Fruit fly (Drosophila melanogaster) whole organism, wandering third instar larva: Measurements from ENCODE around the gene CG9673.
A peak's percentile ranks its signal among the peaks of the same experiment; 100 is the strongest.

ENCODE experiments used
- Abd-B ChIP-seq: fragments of >200 bp; optimal IDR thresholded peaks from 2 replicates; lab custom pipeline; 2017; ENCODE audit warnings: missing biosample characterization, missing genetic modification characterization
- CG9705 ChIP-seq: fragments of 200-800 bp; sonication (Bioruptor generic); optimal IDR thresholded peaks from 2 replicates; lab custom pipeline; 2018; ENCODE audit warnings: missing biosample characterization, mild to moderate bottlenecking, missing genetic modification characterization
- CrebA ChIP-seq: fragments of 200-800 bp; sonication (Bioruptor generic); optimal IDR thresholded peaks from 2 replicates; lab custom pipeline; 2016; ENCODE audit warnings: missing biosample characterization, mild to moderate bottlenecking, missing genetic modification characterization, borderline replicate concordance
- Dfd ChIP-seq: fragments of >200 bp; optimal IDR thresholded peaks from 2 replicates; lab custom pipeline; 2017; ENCODE audit warnings: missing biosample characterization, missing genetic modification characterization
- Dif ChIP-seq: fragments of 200-275, 200-300 bp; sonication (Bioruptor generic); optimal IDR thresholded peaks from 2 replicates; lab custom pipeline; 2018; ENCODE audit warnings: missing biosample characterization, missing genetic modification characterization; ENCODE audit not compliant: partially characterized antibody
- GATAd ChIP-seq: sonication (Bioruptor generic); optimal IDR thresholded peaks from 2 replicates; lab custom pipeline; 2016; ENCODE audit warnings: missing biosample characterization, missing genetic modification characterization
- HLH106 ChIP-seq: fragments of 200-800 bp; optimal IDR thresholded peaks from 3 replicates; lab custom pipeline; 2019; ENCODE audit warnings: missing biosample characterization, mild to moderate bottlenecking, missing genetic modification characterization, moderate library complexity
- Hr83 ChIP-seq: fragments of 200-300 bp; sonication (Bioruptor generic); optimal IDR thresholded peaks from 2 replicates; lab custom pipeline; 2016; ENCODE audit warnings: missing biosample characterization, mild to moderate bottlenecking, missing genetic modification characterization, moderate library complexity; ENCODE audit not compliant: poor library complexity, severe bottlenecking
- Jra ChIP-seq: sonication (Bioruptor generic); optimal IDR thresholded peaks from 2 replicates; lab custom pipeline; 2016; ENCODE audit warnings: missing biosample characterization, missing genetic modification characterization
- Mio ChIP-seq: sonication (Bioruptor generic); optimal IDR thresholded peaks from 2 replicates; lab custom pipeline; 2016; ENCODE audit warnings: missing biosample characterization, missing genetic modification characterization
- Myc ChIP-seq: fragments of >200 bp; optimal IDR thresholded peaks from 2 replicates; lab custom pipeline; 2017
- N ChIP-seq: fragments of >200 bp; optimal IDR thresholded peaks from 2 replicates; lab custom pipeline; 2018; ENCODE audit warnings: missing biosample characterization, missing external identifiers, missing genetic modification characterization
- OdsH ChIP-seq: fragments of 200-800 bp; sonication (Bioruptor generic); optimal IDR thresholded peaks from 2 replicates; lab custom pipeline; 2016; ENCODE audit warnings: missing biosample characterization, mild to moderate bottlenecking, missing genetic modification characterization
- Rel ChIP-seq, 2 experiments: fragments of 200-800 bp; sonication (Bioruptor generic) in 1 of 2; optimal IDR thresholded peaks; 2 replicates in 1 of 2; 3 replicates in 1 of 2; lab custom pipeline; 2016 to 2019; ENCODE audit warnings: mild to moderate bottlenecking in 2 of 2, missing biosample characterization in 2 of 2, missing genetic modification characterization in 2 of 2, moderate library complexity in 1 of 2
- Sp1 ChIP-seq: fragments of 200-800 bp; sonication (Bioruptor generic); optimal IDR thresholded peaks from 3 replicates; lab custom pipeline; 2019; ENCODE audit warnings: missing biosample characterization, mild to moderate bottlenecking, missing genetic modification characterization, moderate library complexity
- Vsx2 ChIP-seq: fragments of 200-300, 225-300 bp; sonication (Bioruptor generic); optimal IDR thresholded peaks from 2 replicates; lab custom pipeline; 2018; ENCODE audit warnings: missing biosample characterization, missing genetic modification characterization; ENCODE audit not compliant: partially characterized antibody
- br ChIP-seq: fragments of 200-800 bp; sonication (Bioruptor generic); optimal IDR thresholded peaks from 2 replicates; lab custom pipeline; 2016; ENCODE audit warnings: missing biosample characterization, missing genetic modification characterization
- brk ChIP-seq: fragments of 200-800 bp; sonication (Bioruptor generic); optimal IDR thresholded peaks from 2 replicates; lab custom pipeline; 2016; ENCODE audit warnings: missing biosample characterization, mild to moderate bottlenecking, missing genetic modification characterization
- dsf ChIP-seq: sonication (Bioruptor generic); optimal IDR thresholded peaks from 2 replicates; lab custom pipeline; 2016; ENCODE audit warnings: missing biosample characterization, missing genetic modification characterization, borderline replicate concordance
- ey ChIP-seq: fragments of 200-800 bp; sonication (Bioruptor generic); optimal IDR thresholded peaks from 2 replicates; lab custom pipeline; 2016; ENCODE audit warnings: missing biosample characterization, missing genetic modification characterization
- foxo ChIP-seq, 2 experiments: fragments of 200-800 bp; sonication (Bioruptor generic); optimal IDR thresholded peaks; 2 replicates in 1 of 2; 3 replicates in 1 of 2; lab custom pipeline; 2016 to 2017; ENCODE audit warnings: missing biosample characterization in 2 of 2, missing genetic modification characterization in 2 of 2
- fru ChIP-seq: fragments of 200-800 bp; sonication (Bioruptor generic); optimal IDR thresholded peaks from 3 replicates; lab custom pipeline; 2016; ENCODE audit warnings: missing biosample characterization, mild to moderate bottlenecking, missing genetic modification characterization
- h ChIP-seq: fragments of 200-800 bp; sonication (Bioruptor generic); optimal IDR thresholded peaks from 3 replicates; lab custom pipeline; 2016; ENCODE audit warnings: missing biosample characterization, mild to moderate bottlenecking, missing genetic modification characterization
- psq ChIP-seq: fragments of 200-800 bp; sonication (Bioruptor generic); optimal IDR thresholded peaks from 3 replicates; lab custom pipeline; 2017; ENCODE audit warnings: missing biosample characterization, mild to moderate bottlenecking, missing genetic modification characterization, moderate library complexity
- rgr ChIP-seq: fragments of 200-800 bp; sonication (Bioruptor generic); optimal IDR thresholded peaks from 3 replicates; lab custom pipeline; 2016; ENCODE audit warnings: missing biosample characterization, mild to moderate bottlenecking, missing genetic modification characterization
- sage ChIP-seq: fragments of 200-800 bp; sonication (Bioruptor generic); optimal IDR thresholded peaks from 2 replicates; lab custom pipeline; 2016; ENCODE audit warnings: missing biosample characterization, mild to moderate bottlenecking, missing genetic modification characterization
- sv ChIP-seq: fragments of 200-800 bp; sonication (Bioruptor generic); optimal IDR thresholded peaks from 3 replicates; lab custom pipeline; 2016; ENCODE audit warnings: missing biosample characterization, missing genetic modification characterization
- tai ChIP-seq: sonication (Bioruptor generic); optimal IDR thresholded peaks from 2 replicates; lab custom pipeline; 2016; ENCODE audit warnings: missing biosample characterization, missing genetic modification characterization

Gene CG9673

DNA sequence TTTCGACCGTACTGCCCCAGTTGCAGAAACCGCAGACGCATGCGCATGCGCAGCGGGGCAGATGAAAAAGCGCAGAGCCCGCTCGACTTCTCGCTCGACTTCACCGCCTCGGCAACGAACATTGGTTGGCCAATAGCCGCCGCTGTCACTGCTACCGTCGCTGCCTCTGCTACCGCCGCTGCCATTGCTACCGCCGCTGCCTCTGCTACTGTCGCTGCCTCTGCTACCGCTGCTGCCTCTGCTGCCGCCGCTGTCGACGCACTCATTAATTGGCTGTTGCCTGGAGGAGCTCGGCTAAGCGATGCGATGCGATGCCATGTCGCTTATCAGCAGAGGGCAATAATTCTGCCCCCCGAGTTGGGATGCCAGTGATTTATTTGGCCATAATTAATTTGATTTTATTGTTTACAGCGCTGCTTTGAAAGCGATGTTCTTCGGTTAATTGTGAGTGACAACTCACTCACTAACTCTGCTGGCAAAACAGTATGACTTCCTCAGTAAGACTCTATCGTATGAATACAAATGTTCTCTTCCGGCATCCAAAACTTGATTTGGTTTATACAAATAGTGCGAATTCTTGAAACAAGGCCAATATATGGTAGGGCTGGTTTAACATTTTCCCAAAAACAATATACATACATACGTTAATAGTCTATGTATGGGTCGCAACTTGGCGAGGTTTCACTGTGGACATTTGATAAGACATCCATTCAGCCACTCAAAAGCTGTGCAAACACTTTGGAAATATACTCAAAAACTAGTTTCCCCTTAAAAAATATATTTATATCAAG, 32.8 kb downstream of the CG9673 start:
- TF ChIP-seq HLH106 (peak; percentile 9), psq (GFP tag; lab: Kevin White, UChicago) (no peak), Dif (GFP tag; lab: Kevin White, UChicago) (no peak), rgr (GFP tag; lab: Kevin White, UChicago) (peak; percentile 30), tai (GFP tag; lab: Kevin White, UChicago) (no peak), OdsH (GFP tag; lab: Kevin White, UChicago) (peak; percentile 32), Abd-B (no peak), fru (GFP tag; lab: Kevin White, UChicago) (peak; percentile 14), GATAd (no peak), CrebA (no peak)
- TF ChIP-seq, all 38 proteins: peak for 4

DNA sequence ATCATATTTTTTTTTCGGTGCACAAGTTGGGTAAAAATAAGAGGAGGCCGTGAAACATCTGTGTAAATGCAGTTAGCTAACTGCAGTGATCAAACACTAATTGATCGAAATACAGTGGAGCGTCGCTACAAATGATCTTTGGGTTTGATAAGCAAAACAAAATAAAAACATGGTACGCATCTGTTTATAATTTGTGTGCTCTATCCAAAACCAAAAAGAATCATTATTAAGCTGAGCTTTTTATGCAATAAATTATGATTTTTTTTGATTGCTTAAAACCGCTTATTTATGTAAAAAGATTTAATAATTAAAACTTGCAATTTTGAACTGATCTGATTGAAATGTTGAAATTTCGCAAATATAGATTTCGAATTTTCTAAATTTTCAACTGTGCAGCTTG, 33.4 kb downstream of the CG9673 start:
- TF ChIP-seq sage (GFP tag; lab: Kevin White, UChicago) (no peak), Rel (GFP tag; optimal IDR thresholded peaks at IDR 0.05; lab: Kevin White, UChicago) (no peak), Rel (tag; optimal IDR thresholded peaks at IDR 0.05; lab: Kevin White, UChicago) (no peak), Myc (no peak), Hr83 (GFP tag; lab: Kevin White, UChicago) (no peak), sv (GFP tag; lab: Kevin White, UChicago) (no peak), ey (GFP tag; lab: Kevin White, UChicago) (no peak), Vsx2 (GFP tag; lab: Kevin White, UChicago) (no peak), foxo (GFP tag; optimal IDR thresholded peaks at IDR 0.05; lab: Kevin White, UChicago) (no peak), Dfd (GFP tag; lab: Kevin White, UChicago) (no peak), br (no peak)

- TF ChIP-seq Jra (GFP tag; lab: Kevin White, UChicago) (no peak), Rel (GFP tag; optimal IDR thresholded peaks at IDR 0.05; lab: Kevin White, UChicago) (no peak), Rel (tag; optimal IDR thresholded peaks at IDR 0.05; lab: Kevin White, UChicago) (peak; percentile 72)
Observed at dm6 chrX:16669849-16670248, 33.8 kb downstream of the CG9673 start.

DNA sequence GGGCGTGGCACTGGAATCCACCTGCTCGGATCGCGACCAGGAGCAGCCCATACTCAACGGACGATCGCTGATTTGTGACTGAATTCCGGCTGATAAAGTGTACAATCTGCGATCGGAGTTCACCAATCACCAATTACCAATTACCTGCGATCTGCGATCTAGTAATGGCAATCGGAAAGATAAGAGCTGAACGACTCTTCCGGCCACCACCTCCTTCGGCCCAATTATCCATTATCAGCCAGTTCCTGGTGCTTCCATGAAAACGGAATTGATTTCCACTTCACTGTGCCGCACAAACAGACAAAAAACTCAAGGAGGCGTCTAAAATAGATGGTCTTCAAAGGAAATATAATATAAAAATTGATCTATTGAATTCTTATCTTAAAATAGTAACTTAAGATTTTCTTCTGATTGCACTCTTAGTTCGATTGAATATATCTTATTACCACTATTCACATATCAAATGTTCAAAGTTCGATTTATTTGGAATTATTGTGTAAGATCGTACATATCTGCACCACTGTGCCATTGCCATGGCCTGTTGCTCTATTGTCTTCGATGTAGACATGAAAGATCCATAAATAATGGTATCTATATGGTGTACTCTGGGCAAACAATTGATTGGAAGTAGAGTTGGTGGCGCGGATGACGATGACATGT, 39.1 kb downstream of the CG9673 start, which contains the start of gene CG15865:
CG15865 (minus strand) TSS at position 51 of the 660 bp plus-strand sequence.
- TF ChIP-seq sage (GFP tag; lab: Kevin White, UChicago) = no peak
- TF ChIP-seq h (GFP tag; lab: Kevin White, UChicago) = no peak
- TF ChIP-seq br = no peak
- TF ChIP-seq HLH106 = no peak
- TF ChIP-seq brk (GFP tag; lab: Kevin White, UChicago) = no peak
- no peak for TF ChIP-seq N (GFP tag; lab: Kevin White, UChicago)

DNA sequence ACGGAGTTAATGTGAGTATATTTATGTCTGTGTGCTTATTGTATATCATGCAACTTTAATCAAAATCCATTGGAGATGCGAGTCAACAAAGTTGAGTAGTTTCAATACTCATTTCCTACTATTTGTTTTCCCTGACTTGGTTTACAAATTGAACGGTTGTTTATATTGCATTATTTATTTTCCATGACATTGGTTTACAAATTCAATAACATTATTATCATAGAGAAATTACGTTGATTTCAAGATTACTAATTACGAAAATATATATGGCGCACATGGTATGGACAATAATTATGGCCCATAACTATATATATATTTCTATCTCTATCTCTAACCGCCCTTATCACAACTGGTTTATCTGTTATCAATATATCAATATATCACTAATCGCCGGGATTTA, 43.1 kb downstream of the CG9673 start:
- no peak for TF ChIP-seq Mio

dm6 chrX:16655724-16656235, 47.9 kb downstream of the CG9673 start:
- TF ChIP-seq HLH106 = no peak
- no peak for TF ChIP-seq Myc
- TF ChIP-seq fru (GFP tag; lab: Kevin White, UChicago) = no peak
- TF ChIP-seq dsf (GFP tag; lab: Kevin White, UChicago) = no peak
- TF ChIP-seq Abd-B = no peak
- TF ChIP-seq Dfd (GFP tag; lab: Kevin White, UChicago) = no peak
- no peak for TF ChIP-seq CG9705 (GFP tag; lab: Kevin White, UChicago)
- no peak for TF ChIP-seq Rel (GFP tag; optimal IDR thresholded peaks at IDR 0.05; lab: Kevin White, UChicago)
- TF ChIP-seq Rel (tag; optimal IDR thresholded peaks at IDR 0.05; lab: Kevin White, UChicago) = peak; percentile 48
- peak; percentile 8 for TF ChIP-seq psq (GFP tag; lab: Kevin White, UChicago)
- TF ChIP-seq sv (GFP tag; lab: Kevin White, UChicago) = no peak
- TF ChIP-seq rgr (GFP tag; lab: Kevin White, UChicago) = peak; percentile 15
- TF ChIP-seq brk (GFP tag; lab: Kevin White, UChicago) = no peak
- no peak for TF ChIP-seq ey (GFP tag; lab: Kevin White, UChicago)
- TF ChIP-seq Sp1 (GFP tag; lab: Kevin White, UChicago) = peak; percentile 14
- TF ChIP-seq h (GFP tag; lab: Kevin White, UChicago) = no peak
- TF ChIP-seq Vsx2 (GFP tag; lab: Kevin White, UChicago) = no peak
- TF ChIP-seq Mio = no peak
